Worm (Caenorhabditis elegans) whole organism, L4 larva: ENCODE results near the gene vha-13.

Source experiments
- D1046.2 ChIP-seq: fragments of 200-800 bp; sonication (Bioruptor generic); IDR thresholded peaks from 2 replicates; pipeline ENCODE4 v1.3.6; 2022; ENCODE audit warnings: missing genetic modification characterization, missing compliant biosample characterization
- T26A8.4 ChIP-seq: fragments of 200-800 bp; sonication (Bioruptor generic); IDR thresholded peaks from 2 replicates; pipeline ENCODE4 v1.3.6; 2022; ENCODE audit warnings: missing genetic modification characterization, missing compliant biosample characterization
- ZK337.2 ChIP-seq: fragments of 200-800 bp; sonication (Bioruptor generic); IDR thresholded peaks from 2 replicates; pipeline ENCODE4 v1.3.6; 2022; ENCODE audit warnings: missing genetic modification reagents, missing genetic modification characterization, missing compliant biosample characterization
- ZK546.5 ChIP-seq, 2 experiments: sonication (generic microtip); optimal IDR thresholded peaks; 2 replicates each; lab custom pipeline; 2017; ENCODE audit warnings: missing biosample characterization in 2 of 2, missing genetic modification characterization in 2 of 2
- aha-1 ChIP-seq: fragments of 150-350 bp; peaks from one replicate; lab custom pipeline; 2014; ENCODE audit warnings: missing biosample characterization, missing genetic modification characterization
- aly-2 ChIP-seq: sonication (generic microtip); optimal IDR thresholded peaks from 2 replicates; lab custom pipeline; 2018; ENCODE audit warnings: missing biosample characterization, missing genetic modification characterization
- ceh-20 ChIP-seq: fragments of 200-800 bp; sonication (Bioruptor generic); IDR thresholded peaks from 2 replicates; pipeline ENCODE4 v1.3.6; 2022; ENCODE audit warnings: missing genetic modification reagents, missing genetic modification characterization, missing compliant biosample characterization
- ceh-44 ChIP-seq: fragments of 200-800 bp; sonication (Bioruptor generic); IDR thresholded peaks from 2 replicates; pipeline ENCODE4 v1.3.6; 2022; ENCODE audit warnings: missing genetic modification reagents, missing genetic modification characterization, missing compliant biosample characterization
- ces-1 ChIP-seq: fragments of 150-350 bp; sonication (generic microtip); optimal IDR thresholded peaks from 4 replicates; lab custom pipeline; 2014; ENCODE audit warnings: missing biosample characterization, missing genetic modification reagents, missing genetic modification characterization
- daf-12 ChIP-seq: fragments of 150-350 bp; optimal IDR thresholded peaks from 2 replicates; lab custom pipeline; 2014; ENCODE audit warnings: missing biosample characterization, missing genetic modification reagents, missing genetic modification characterization
- daf-19 ChIP-seq: fragments of 200-800 bp; sonication (Bioruptor generic); conservative IDR thresholded peaks from 2 replicates; pipeline ENCODE4 v1.3.6; 2022; ENCODE audit warnings: missing genetic modification characterization, missing compliant biosample characterization
- dmd-6 ChIP-seq: fragments of 200-800 bp; sonication (Bioruptor generic); IDR thresholded peaks from 2 replicates; pipeline ENCODE4 v1.3.6; 2022; ENCODE audit warnings: missing genetic modification reagents, missing genetic modification characterization, missing compliant biosample characterization
- dmd-8 ChIP-seq: fragments of 200-800 bp; sonication (Bioruptor generic); IDR thresholded peaks from 2 replicates; pipeline ENCODE4 v1.3.6; 2022; ENCODE audit warnings: missing genetic modification characterization, missing compliant biosample characterization
- egl-43 ChIP-seq: fragments of 200-800 bp; sonication (Bioruptor generic); IDR thresholded peaks from 2 replicates; pipeline ENCODE4 v1.3.6; 2022; ENCODE audit warnings: missing genetic modification reagents, missing genetic modification characterization, missing compliant biosample characterization
- fkh-10 ChIP-seq: fragments of 150-350 bp; optimal IDR thresholded peaks from 2 replicates; lab custom pipeline; 2014; ENCODE audit warnings: missing biosample characterization, missing genetic modification reagents, missing genetic modification characterization
- fos-1 ChIP-seq: fragments of 150-350 bp; optimal IDR thresholded peaks from 2 replicates; lab custom pipeline; 2014; ENCODE audit warnings: missing biosample characterization, missing genetic modification characterization
- hmg-1.1 ChIP-seq: fragments of 200-800 bp; sonication (Bioruptor generic); IDR thresholded peaks from 2 replicates; pipeline ENCODE4 v1.3.6; 2022; ENCODE audit warnings: missing genetic modification reagents, missing genetic modification characterization, missing compliant biosample characterization
- lin-13 ChIP-seq: fragments of 150-350 bp; optimal IDR thresholded peaks from 2 replicates; lab custom pipeline; 2014; ENCODE audit warnings: missing biosample characterization, missing genetic modification reagents, missing genetic modification characterization
- lin-15B ChIP-seq: fragments of 150-350 bp; sonication (generic microtip); optimal IDR thresholded peaks from 3 replicates; lab custom pipeline; 2014; ENCODE audit warnings: missing biosample characterization, missing genetic modification characterization
- lsy-2 ChIP-seq, 2 experiments: fragments of 150-350 bp in 1 of 2; sonication (generic microtip) in 1 of 2; optimal IDR thresholded peaks; 2 replicates each; lab custom pipeline; 2014 to 2017; ENCODE audit warnings: missing biosample characterization in 2 of 2, missing genetic modification characterization in 2 of 2
- mdl-1 ChIP-seq, 2 experiments: fragments of 150-350 bp in 1 of 2; sonication (generic microtip) in 1 of 2; optimal IDR thresholded peaks; 2 replicates each; lab custom pipeline; 2014 to 2017; ENCODE audit warnings: missing biosample characterization in 2 of 2, missing genetic modification characterization in 2 of 2
- mxl-3 ChIP-seq: fragments of 200-800 bp; sonication (Bioruptor generic); optimal IDR thresholded peaks from 2 replicates; lab custom pipeline; 2018; ENCODE audit warnings: mild to moderate bottlenecking, missing genetic modification characterization, missing compliant biosample characterization
- nhr-10 ChIP-seq: fragments of 150-350 bp; optimal IDR thresholded peaks from 2 replicates; lab custom pipeline; 2014; ENCODE audit warnings: missing biosample characterization, missing genetic modification characterization
- nhr-102 ChIP-seq: sonication (generic microtip); optimal IDR thresholded peaks from 2 replicates; lab custom pipeline; 2016; ENCODE audit warnings: mild to moderate bottlenecking, missing genetic modification characterization, moderate library complexity, missing compliant biosample characterization
- nhr-28 ChIP-seq: fragments of 150-350 bp; optimal IDR thresholded peaks from 2 replicates; lab custom pipeline; 2014; ENCODE audit warnings: missing biosample characterization, missing genetic modification characterization
- nhr-41 ChIP-seq: fragments of 200-800 bp; sonication (Bioruptor generic); IDR thresholded peaks from 2 replicates; pipeline ENCODE4 v1.3.6; 2022; ENCODE audit warnings: missing genetic modification reagents, missing genetic modification characterization, missing compliant biosample characterization
- nhr-6 ChIP-seq: fragments of 150-350 bp; optimal IDR thresholded peaks from 2 replicates; lab custom pipeline; 2014; ENCODE audit warnings: missing biosample characterization, missing genetic modification characterization
- rbr-2 ChIP-seq: sonication (generic microtip); optimal IDR thresholded peaks from 2 replicates; lab custom pipeline; 2016; ENCODE audit warnings: missing genotype, missing genetic modification characterization, missing compliant biosample characterization
- saeg-2 ChIP-seq: fragments of 200-800 bp; sonication (Bioruptor generic); IDR thresholded peaks from 2 replicates; pipeline ENCODE4 v1.3.6; 2022; ENCODE audit warnings: missing genetic modification reagents, missing genetic modification characterization, missing compliant biosample characterization
- sdz-12 ChIP-seq: fragments of 200-800 bp; sonication (Bioruptor generic); optimal IDR thresholded peaks from 2 replicates; lab custom pipeline; 2018; ENCODE audit warnings: mild to moderate bottlenecking, missing genetic modification characterization, missing compliant biosample characterization
- skn-1 ChIP-seq: fragments of 150-350 bp; optimal IDR thresholded peaks from 2 replicates; lab custom pipeline; 2014; ENCODE audit warnings: missing biosample characterization, missing genetic modification characterization
- snpc-4 ChIP-seq: fragments of 150-350 bp; optimal IDR thresholded peaks from 2 replicates; lab custom pipeline; 2014; ENCODE audit warnings: missing biosample characterization, missing genetic modification characterization
- spr-1 ChIP-seq: sonication (generic microtip); optimal IDR thresholded peaks from 2 replicates; lab custom pipeline; 2016; ENCODE audit warnings: mild to moderate bottlenecking, missing genetic modification characterization, missing compliant biosample characterization
- spr-3 ChIP-seq: fragments of 200-800 bp; sonication (Bioruptor generic); optimal IDR thresholded peaks from 2 replicates; lab custom pipeline; 2018; ENCODE audit warnings: mild to moderate bottlenecking, missing genetic modification characterization, missing compliant biosample characterization
- tra-1 ChIP-seq: fragments of 200-800 bp; sonication (Bioruptor generic); IDR thresholded peaks from 2 replicates; pipeline ENCODE4 v1.3.6; 2022; ENCODE audit warnings: missing genetic modification reagents, missing genetic modification characterization, missing compliant biosample characterization
- unc-62 ChIP-seq, 3 experiments: fragments of 150-350 bp in 1 of 3; sonication (generic microtip); optimal IDR thresholded peaks in 2 of 3; peaks in 1 of 3; 1 replicate in 1 of 3; 2 replicates in 2 of 3; lab custom pipeline; 2014 to 2017; ENCODE audit warnings: missing biosample characterization in 3 of 3, missing genetic modification characterization in 3 of 3, missing genetic modification reagents in 3 of 3, missing genotype in 1 of 3
- vab-7 ChIP-seq: fragments of 200-800 bp; sonication (Bioruptor generic); IDR thresholded peaks from 2 replicates; pipeline ENCODE4 v1.3.6; 2022; ENCODE audit warnings: missing genetic modification reagents, missing genetic modification characterization, missing compliant biosample characterization
- zip-2 ChIP-seq: fragments of 150-350 bp; optimal IDR thresholded peaks from 2 replicates; lab custom pipeline; 2014; ENCODE audit warnings: missing biosample characterization, missing genetic modification characterization
- ztf-11 ChIP-seq: fragments of 150-350 bp; optimal IDR thresholded peaks from 2 replicates; lab custom pipeline; 2014; ENCODE audit warnings: missing biosample characterization, missing genetic modification characterization
- ztf-7 ChIP-seq: fragments of 150-350 bp; optimal IDR thresholded peaks from 2 replicates; lab custom pipeline; 2014; ENCODE audit warnings: missing biosample characterization, missing genetic modification characterization

Gene vha-13

DNA sequence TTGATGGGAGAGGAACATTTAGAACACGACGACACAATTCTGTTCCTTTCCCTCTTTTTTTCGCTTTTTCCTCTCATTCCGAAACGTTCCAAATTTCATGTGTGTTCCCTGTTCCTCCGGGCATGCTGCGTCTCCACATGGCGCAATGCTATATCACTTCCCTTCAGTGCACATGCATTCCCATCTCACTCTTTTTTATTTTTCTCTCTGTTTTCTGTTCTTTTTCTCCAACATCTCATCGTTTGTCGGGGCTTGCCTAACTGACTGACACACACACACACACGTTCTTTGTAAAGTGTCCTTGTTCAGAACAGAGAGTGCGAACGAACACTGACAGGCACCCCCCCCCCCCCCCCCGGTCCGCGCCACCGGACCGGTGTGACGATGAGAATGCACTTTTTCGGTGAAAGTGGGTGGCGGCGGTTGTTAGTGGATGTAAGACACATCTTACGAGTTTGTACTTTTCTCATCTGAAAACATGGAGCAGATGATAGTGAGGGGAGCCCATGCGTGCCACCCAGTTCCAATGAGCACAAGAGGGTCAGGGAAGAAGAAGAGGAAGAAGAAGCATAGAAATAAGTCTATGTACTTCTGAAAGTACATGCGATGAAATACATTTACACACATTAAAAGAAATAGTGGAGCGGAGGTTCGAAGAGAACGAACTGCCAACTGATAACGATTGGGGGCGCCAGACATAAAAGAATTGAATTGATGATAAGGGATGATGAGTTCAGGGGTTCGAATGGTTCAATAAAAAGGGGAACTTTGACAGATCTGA is 17.0 kb downstream of the vha-13 start (continued):
- TF ChIP-seq spr-1 (tag; lab: Kevin White, UChicago) (no peak), ztf-11 (no peak), aha-1 (tag; lab: Kevin White, UChicago) (peak; percentile 95), ZK337.2 (GFP tag; lab: Robert Waterston, UW) (no peak), hmg-1.1 (GFP tag; lab: Robert Waterston, UW) (peak; percentile 84), unc-62 (GFP tag; optimal IDR thresholded peaks at IDR 0.05 in 1 of 2; lab: Kevin White, UChicago) (peak in 1 of 2 experiments; percentile 93), unc-62 (tag; optimal IDR thresholded peaks at IDR 0.05; lab: Kevin White, UChicago) (no peak), nhr-102 (tag; lab: Kevin White, UChicago) (no peak), nhr-28 (tag; lab: Kevin White, UChicago) (peak; percentile 88), mxl-3 (peak; percentile 86), daf-12 (tag; lab: Kevin White, UChicago) (peak; percentile 20), sdz-12 (GFP tag; lab: Kevin White, UChicago) (no peak), ceh-44 (GFP tag; lab: Robert Waterston, UW) (no peak), saeg-2 (GFP tag; lab: Robert Waterston, UW) (no peak), tra-1 (0 out of 2 replicates have a peak, but pooled peaks have one; percentile 46), lin-15B (tag; lab: Kevin White, UChicago) (no peak), dmd-8 (GFP tag; lab: Robert Waterston, UW) (no peak), ces-1 (GFP tag; lab: Kevin White, UChicago) (no peak), aly-2 (tag; lab: Kevin White, UChicago) (no peak), T26A8.4 (peak; percentile 17; the same call in 1 of the 2 replicates), lin-13 (GFP tag; lab: Kevin White, UChicago) (no peak), snpc-4 (no peak), daf-19 (GFP tag; lab: Robert Waterston, UW) (no peak), zip-2 (tag; lab: Kevin White, UChicago) (no peak), nhr-6 (tag; lab: Kevin White, UChicago) (peak; percentile 76), ztf-7 (no peak), rbr-2 (tag; lab: Kevin White, UChicago) (peak; percentile 58), ZK546.5 (tag; optimal IDR thresholded peaks at IDR 0.05; lab: Kevin White, UChicago) (no peak), mdl-1 (tag; optimal IDR thresholded peaks at IDR 0.05; lab: Kevin White, UChicago) (peak; percentile 64 to 93), nhr-10 (tag; lab: Kevin White, UChicago) (no peak), nhr-41 (GFP tag; lab: Robert Waterston, UW) (no peak), spr-3 (GFP tag; lab: Kevin White, UChicago) (no peak), fkh-10 (no peak), D1046.2 (GFP tag; lab: Robert Waterston, UW) (no peak), egl-43 (GFP tag; lab: Robert Waterston, UW) (no peak; the same call in none of the 2 replicates), fos-1 (tag; lab: Kevin White, UChicago) (no peak), dmd-6 (GFP tag; lab: Robert Waterston, UW) (peak; percentile 66)

ce11 chrV:14369412-14369811 is 17.9 kb downstream of the vha-13 start:
- TF ChIP-seq unc-62 (GFP tag; optimal IDR thresholded peaks at IDR 0.05 in 1 of 2; lab: Kevin White, UChicago) = peak in 1 of 2 experiments; percentile 98
- TF ChIP-seq unc-62 (tag; optimal IDR thresholded peaks at IDR 0.05; lab: Kevin White, UChicago) = no peak
- TF ChIP-seq vab-7 (GFP tag; lab: Robert Waterston, UW) = 0 out of 2 replicates have a peak, but pooled peaks have one; percentile 25
- no peak for TF ChIP-seq ces-1 (GFP tag; lab: Kevin White, UChicago)
- peak; percentile 22 for TF ChIP-seq rbr-2 (tag; lab: Kevin White, UChicago)
- TF ChIP-seq skn-1 (tag; lab: Kevin White, UChicago) = no peak
- TF ChIP-seq lsy-2 (tag; optimal IDR thresholded peaks at IDR 0.05; lab: Kevin White, UChicago) = peak in 1 of 2 experiments; percentile 32
- TF ChIP-seq tra-1 = peak; percentile 43; the same call in 1 of the 2 replicates
- peak; percentile 78 for TF ChIP-seq ceh-20 (GFP tag; lab: Robert Waterston, UW)
